Fruit fly (Drosophila melanogaster) whole organism: ENCODE results near the gene CG15480.

ENCODE experiments used
- CG8478 ChIP-seq: fragments of >200 bp; optimal IDR thresholded peaks from 2 replicates; lab custom pipeline; 2018; ENCODE audit warnings: inconsistent platforms
- Dll ChIP-seq: fragments of >200 bp; optimal IDR thresholded peaks from 2 replicates; lab custom pipeline; 2017
- EcR ChIP-seq, 2 experiments: fragments of >200 bp; optimal IDR thresholded peaks; 2 replicates each; lab custom pipeline; 2017; ENCODE audit warnings: missing biosample characterization in 2 of 2, missing genetic modification characterization in 2 of 2, missing genetic modification reagents in 2 of 2
- pan ChIP-seq: fragments of >200 bp; optimal IDR thresholded peaks from 2 replicates; lab custom pipeline; 2017
- psq ChIP-seq: fragments of >200 bp; optimal IDR thresholded peaks from 2 replicates; lab custom pipeline; 2017
- usp ChIP-seq: fragments of >200 bp; optimal IDR thresholded peaks from 2 replicates; lab custom pipeline; 2017; ENCODE audit warnings: missing biosample characterization, missing genetic modification characterization, mixed read lengths

The CG15480 gene

dm6 chr2L:13225225-13225840 lies at the start of gene CG15480:
Gene CG15480 (minus strand): TSS chr2L:13225275.
- TF ChIP-seq pan (no peak), CG8478 (lab: Kevin White, UChicago) (no peak), psq (lab: Kevin White, UChicago) (no peak), Dll (no peak), EcR (GFP tag; optimal IDR thresholded peaks at IDR 0.05; lab: Kevin White, UChicago) (no peak), usp (GFP tag; lab: Kevin White, UChicago) (no peak)

dm6 chr2L:13272541-13272940 lies 47.5 kb upstream of the CG15480 start:
- TF ChIP-seq Dll (no peak), EcR (GFP tag; optimal IDR thresholded peaks at IDR 0.05; lab: Kevin White, UChicago) (no peak), psq (lab: Kevin White, UChicago) (no peak), pan (no peak), CG8478 (lab: Kevin White, UChicago) (no peak), usp (GFP tag; lab: Kevin White, UChicago) (no peak)

dm6 chr2L:13268040-13268652 lies 43.1 kb upstream of the CG15480 start:
- no peak for TF ChIP-seq Dll
- no peak for TF ChIP-seq CG8478 (lab: Kevin White, UChicago)
- no peak for TF ChIP-seq pan
- no peak for TF ChIP-seq EcR (GFP tag; optimal IDR thresholded peaks at IDR 0.05; lab: Kevin White, UChicago)
- TF ChIP-seq psq (lab: Kevin White, UChicago): no peak
- no peak for TF ChIP-seq usp (GFP tag; lab: Kevin White, UChicago)

dm6 chr2L:13266627-13267026 lies 41.6 kb upstream of the CG15480 start:
- TF ChIP-seq psq (lab: Kevin White, UChicago) (no peak), EcR (GFP tag; optimal IDR thresholded peaks at IDR 0.05; lab: Kevin White, UChicago) (no peak), CG8478 (lab: Kevin White, UChicago) (no peak), Dll (no peak), usp (GFP tag; lab: Kevin White, UChicago) (no peak), pan (no peak)

dm6 chr2L:13265776-13266175 lies 40.7 kb upstream of the CG15480 start, which contains the start of gene CG31848:
Gene CG31848 (minus strand): TSS chr2L:13265876.
- no peak for TF ChIP-seq psq (lab: Kevin White, UChicago)

dm6 chr2L:13260740-13261139 lies 35.7 kb upstream of the CG15480 start, which contains the start of gene CG44085:
Gene CG44085 (plus strand): TSS chr2L:13261008.
- TF ChIP-seq Dll: no peak
- TF ChIP-seq psq (lab: Kevin White, UChicago): no peak
- no peak for TF ChIP-seq usp (GFP tag; lab: Kevin White, UChicago)

dm6 chr2L:13259643-13260042 lies 34.6 kb upstream of the CG15480 start, which contains the start of gene CG31730:
Gene CG31730 (minus strand): TSS chr2L:13259743.
- TF ChIP-seq usp (GFP tag; lab: Kevin White, UChicago) (no peak), CG8478 (lab: Kevin White, UChicago) (no peak), EcR (GFP tag; optimal IDR thresholded peaks at IDR 0.05; lab: Kevin White, UChicago) (no peak), Dll (no peak), pan (no peak), psq (lab: Kevin White, UChicago) (no peak)

dm6 chr2L:13258702-13259101 lies 33.6 kb upstream of the CG15480 start:
- TF ChIP-seq pan: no peak
- TF ChIP-seq CG8478 (lab: Kevin White, UChicago): no peak
- no peak for TF ChIP-seq psq (lab: Kevin White, UChicago)
- no peak for TF ChIP-seq EcR (GFP tag; optimal IDR thresholded peaks at IDR 0.05; lab: Kevin White, UChicago)
- TF ChIP-seq Dll: no peak
- TF ChIP-seq usp (GFP tag; lab: Kevin White, UChicago): no peak

dm6 chr2L:13257177-13257576 lies 32.1 kb upstream of the CG15480 start, which contains the start of gene Naa20B:
Gene Naa20B (plus strand): TSS chr2L:13257477.
- TF ChIP-seq usp (GFP tag; lab: Kevin White, UChicago): no peak
- TF ChIP-seq Dll: no peak
- no peak for TF ChIP-seq EcR (GFP tag; optimal IDR thresholded peaks at IDR 0.05; lab: Kevin White, UChicago)
- TF ChIP-seq psq (lab: Kevin White, UChicago): no peak
- no peak for TF ChIP-seq CG8478 (lab: Kevin White, UChicago)
- no peak for TF ChIP-seq pan

- no peak for TF ChIP-seq CG8478 (lab: Kevin White, UChicago)
- TF ChIP-seq psq (lab: Kevin White, UChicago): no peak
- no peak for TF ChIP-seq usp (GFP tag; lab: Kevin White, UChicago)
- TF ChIP-seq Dll: no peak
- no peak for TF ChIP-seq pan
- TF ChIP-seq EcR (GFP tag; optimal IDR thresholded peaks at IDR 0.05; lab: Kevin White, UChicago): no peak
These were observed 26.1 kb upstream of the CG15480 start for dm6 chr2L:13251167-13251566.

dm6 chr2L:13245855-13246645 lies 21.0 kb upstream of the CG15480 start, which contains the start of gene CG16820:
Gene CG16820 (plus strand): TSS chr2L:13246232.
- no peak for TF ChIP-seq pan
- TF ChIP-seq Dll: no peak
- TF ChIP-seq usp (GFP tag; lab: Kevin White, UChicago): no peak
- no peak for TF ChIP-seq psq (lab: Kevin White, UChicago)
- no peak for TF ChIP-seq CG8478 (lab: Kevin White, UChicago)
- TF ChIP-seq EcR (GFP tag; optimal IDR thresholded peaks at IDR 0.05; lab: Kevin White, UChicago): no peak
